Fruit fly (Drosophila melanogaster): ENCODE measurements around the gene Fip1.
A peak's percentile ranks its signal among the peaks of the same experiment; 100 is the strongest.

Gene Fip1

dm6 chr3R:4478220-4479037, 6.4 kb upstream of the Fip1 start (continued):
- TF ChIP-seq Max (GFP tag; optimal IDR thresholded peaks at IDR 0.05) (peak; percentile 82), Spps (tag; optimal IDR thresholded peaks at IDR 0.05) (peak; percentile 63), CG13894 (tag; optimal IDR thresholded peaks at IDR 0.05) (peak; percentile 23), CG8089 (GFP tag; optimal IDR thresholded peaks at IDR 0.05) (peak; percentile 75), toy (GFP tag; IDR thresholded peaks at IDR 0.05) (peak; percentile 80), gsb (GFP tag; IDR thresholded peaks at IDR 0.05) (peak; percentile 73), CG14441 (GFP tag; IDR thresholded peaks at IDR 0.05) (peak; percentile 89), lilli (GFP tag; optimal IDR thresholded peaks at IDR 0.05) (peak; percentile 92), CG10959 (GFP tag; IDR thresholded peaks at IDR 0.05) (peak; percentile 60; the same call in 1 of the 2 replicates), sisA (GFP tag; IDR thresholded peaks at IDR 0.05) (peak; percentile 86), p53 (GFP tag; optimal IDR thresholded peaks at IDR 0.05) (peak; percentile 73), sima (GFP tag; optimal IDR thresholded peaks at IDR 0.05) (peak; percentile 60), CG3838 (GFP tag; optimal IDR thresholded peaks at IDR 0.05) (peak; percentile 69), CG31224 (GFP tag; IDR thresholded peaks at IDR 0.05) (peak; percentile 76), CG14710 (tag; optimal IDR thresholded peaks at IDR 0.05) (peak; percentile 60), peb (GFP tag; IDR thresholded peaks at IDR 0.05) (peak; percentile 52; the same call in 1 of the 2 replicates), CG6813 (GFP tag; optimal IDR thresholded peaks at IDR 0.05) (peak; percentile 85), Abd-B (GFP tag; optimal IDR thresholded peaks at IDR 0.05) (peak; percentile 50), CG15696 (tag; optimal IDR thresholded peaks at IDR 0.05) (peak; percentile 43), jing (GFP tag; optimal IDR thresholded peaks at IDR 0.05) (peak; percentile 62), MTF-1 (GFP tag; optimal IDR thresholded peaks at IDR 0.05; ENCODE audit: borderline replicate concordance) (peak; percentile 71), chinmo (GFP tag; IDR thresholded peaks at IDR 0.05; ENCODE audit: partially characterized antibody) (peak; percentile 73; the same call in 2 of the 4 replicates), bowl (GFP tag; IDR thresholded peaks at IDR 0.05) (peak; percentile 79), disco-r (GFP tag; optimal IDR thresholded peaks at IDR 0.05) (peak; percentile 72), HLHmδ (GFP tag; optimal IDR thresholded peaks at IDR 0.05) (peak; percentile 30), vfl (GFP tag; optimal IDR thresholded peaks at IDR 0.05) (peak; percentile 91), CG5180 (GFP tag; optimal IDR thresholded peaks at IDR 0.05) (no peak), Atf-2 (GFP tag; optimal IDR thresholded peaks at IDR 0.05) (peak; percentile 85), HLH54F (GFP tag; optimal IDR thresholded peaks at IDR 0.05) (peak; percentile 86), sr (GFP tag; IDR thresholded peaks at IDR 0.05) (peak; percentile 75; the same call in 2 of the 3 replicates), Six4 (GFP tag; optimal IDR thresholded peaks at IDR 0.05) (peak; percentile 84), sug (tag; optimal IDR thresholded peaks at IDR 0.05) (peak; percentile 38), CG43689 (GFP tag; IDR thresholded peaks at IDR 0.05) (peak; percentile 65), CG7357 (GFP tag; IDR thresholded peaks at IDR 0.05) (peak; percentile 67), gcm2 (GFP tag; optimal IDR thresholded peaks at IDR 0.05) (peak; percentile 82), pita (GFP tag; optimal IDR thresholded peaks at IDR 0.05) (no peak), insv (GFP tag; optimal IDR thresholded peaks at IDR 0.05) (no peak), CG7556 (GFP tag; optimal IDR thresholded peaks at IDR 0.05) (peak; percentile 87), CG15601 (tag; optimal IDR thresholded peaks at IDR 0.05) (peak; percentile 67), MESR4 (GFP tag; optimal IDR thresholded peaks at IDR 0.05) (peak; percentile 36), CG17385 (GFP tag; optimal IDR thresholded peaks at IDR 0.05) (peak; percentile 85), CG32767 (GFP tag; IDR thresholded peaks at IDR 0.05) (peak; percentile 85), run (tag; optimal IDR thresholded peaks at IDR 0.05) (peak; percentile 41), az2 (GFP tag; optimal IDR thresholded peaks at IDR 0.05) (peak; percentile 91), br (optimal IDR thresholded peaks at IDR 0.05) (no peak), slbo (GFP tag; IDR thresholded peaks at IDR 0.05) (peak; percentile 95), Trl (optimal IDR thresholded peaks at IDR 0.05) (peak; percentile 80 to 94), Trl (GFP tag; optimal IDR thresholded peaks at IDR 0.05) (peak; percentile 92), CG7987 (GFP tag; optimal IDR thresholded peaks at IDR 0.05) (peak; percentile 57), CG10267 (tag; optimal IDR thresholded peaks at IDR 0.05) (peak; percentile 71)
